Fruit fly (Drosophila melanogaster) whole organism, embryonic: ENCODE measurements around the gene JMJD5.

ENCODE experiments used
- Antp ChIP-seq: fragments of 200-800 bp; sonication (Bioruptor generic); optimal IDR thresholded peaks from 3 replicates; lab custom pipeline; 2016; ENCODE audit warnings: missing biosample characterization, missing genetic modification characterization
- Atf-2 ChIP-seq: fragments of 200-800 bp; sonication (Bioruptor generic); optimal IDR thresholded peaks from 2 replicates; lab custom pipeline; 2016; ENCODE audit warnings: missing biosample characterization, missing genetic modification characterization
- Bgb ChIP-seq: fragments of 200-800 bp; sonication (Bioruptor generic); IDR thresholded peaks from 2 replicates; pipeline ENCODE4 v1.3.6; 2022; ENCODE audit warnings: missing biosample characterization, missing genetic modification characterization; ENCODE audit not compliant: partially characterized antibody
- BtbVII ChIP-seq: fragments of 200-800 bp; sonication (Bioruptor generic); optimal IDR thresholded peaks from 3 replicates; lab custom pipeline; 2017; ENCODE audit warnings: missing biosample characterization, mild to moderate bottlenecking, missing genetic modification characterization
- CG10209 ChIP-seq: fragments of 200-800 bp; sonication (Bioruptor generic); optimal IDR thresholded peaks from 3 replicates; lab custom pipeline; 2017; ENCODE audit warnings: missing biosample characterization, mild to moderate bottlenecking, missing genetic modification characterization, missing genetic modification reagents
- CG10431 ChIP-seq: fragments of 200-800 bp; sonication (Bioruptor generic); optimal IDR thresholded peaks from 3 replicates; lab custom pipeline; 2018; ENCODE audit warnings: missing biosample characterization, mild to moderate bottlenecking, missing genetic modification characterization
- CG10979 ChIP-seq: fragments of 200-800 bp; sonication (Bioruptor generic); optimal IDR thresholded peaks from 2 replicates; lab custom pipeline; 2018; ENCODE audit warnings: missing biosample characterization, mild to moderate bottlenecking, missing genetic modification characterization, moderate library complexity
- CG12104 ChIP-seq: fragments of 200-800 bp; sonication (Bioruptor generic); optimal IDR thresholded peaks from 3 replicates; lab custom pipeline; 2016; ENCODE audit warnings: missing biosample characterization, missing genetic modification characterization
- CG12219 ChIP-seq: fragments of 200-800 bp; sonication (Bioruptor generic); optimal IDR thresholded peaks from 3 replicates; lab custom pipeline; 2018; ENCODE audit warnings: missing biosample characterization, mild to moderate bottlenecking, missing genetic modification characterization
- CG13424 ChIP-seq: fragments of 200-800 bp; sonication (Bioruptor generic); optimal IDR thresholded peaks from 2 replicates; lab custom pipeline; 2019; ENCODE audit warnings: missing biosample characterization, mild to moderate bottlenecking, missing genetic modification characterization, moderate library complexity
- CG15269 ChIP-seq: fragments of 200-800 bp; sonication (Bioruptor generic); optimal IDR thresholded peaks from 2 replicates; lab custom pipeline; 2018; ENCODE audit warnings: missing biosample characterization, mild to moderate bottlenecking, missing genetic modification characterization, moderate library complexity
- CG15696 ChIP-seq: fragments of 200-800 bp; sonication (Bioruptor generic); optimal IDR thresholded peaks from 2 replicates; lab custom pipeline; 2019; ENCODE audit warnings: missing biosample characterization, mild to moderate bottlenecking, missing genetic modification characterization, moderate library complexity
- CG17359 ChIP-seq: fragments of 200-800 bp; sonication (Bioruptor generic); optimal IDR thresholded peaks from 3 replicates; lab custom pipeline; 2018; ENCODE audit warnings: missing biosample characterization, mild to moderate bottlenecking, missing genetic modification characterization, moderate library complexity
- CG17829 ChIP-seq: fragments of 200-800 bp; optimal IDR thresholded peaks from 2 replicates; lab custom pipeline; 2019; ENCODE audit warnings: missing biosample characterization, mild to moderate bottlenecking, missing genetic modification characterization, moderate library complexity
- CG18619 ChIP-seq: fragments of 200-800 bp; sonication (Bioruptor generic); optimal IDR thresholded peaks from 3 replicates; lab custom pipeline; 2017; ENCODE audit warnings: missing biosample characterization, mild to moderate bottlenecking, missing genetic modification characterization
- CG2678 ChIP-seq: fragments of 200-800 bp; sonication (Bioruptor generic); optimal IDR thresholded peaks from 3 replicates; lab custom pipeline; 2019; ENCODE audit warnings: missing biosample characterization, mild to moderate bottlenecking, missing genetic modification characterization, moderate library complexity
- CG31224 ChIP-seq: fragments of 200-800 bp; sonication (Bioruptor generic); IDR thresholded peaks from 2 replicates; pipeline ENCODE4 v1.3.6; 2022; ENCODE audit warnings: missing biosample characterization, missing genetic modification characterization
- CG31388 ChIP-seq: fragments of 200-800 bp; sonication (Bioruptor generic); optimal IDR thresholded peaks from 2 replicates; lab custom pipeline; 2016; ENCODE audit warnings: missing biosample characterization, missing genetic modification characterization
- CG3407 ChIP-seq: fragments of 200-800 bp; sonication (Bioruptor generic); optimal IDR thresholded peaks from 2 replicates; lab custom pipeline; 2018; ENCODE audit warnings: missing biosample characterization, mild to moderate bottlenecking, missing genetic modification characterization
- CG3726 ChIP-seq: fragments of 200-800 bp; sonication (Bioruptor generic); IDR thresholded peaks from 3 replicates; pipeline ENCODE4, ENCODE4 v1.3.6; 2022; ENCODE audit warnings: missing biosample characterization, missing genetic modification characterization
- CG4404 ChIP-seq: fragments of 200-800 bp; sonication (Bioruptor generic); IDR thresholded peaks from 2 replicates; pipeline ENCODE4 v1.3.6; 2022; ENCODE audit warnings: missing biosample characterization, missing genetic modification characterization
- CG4730 ChIP-seq: fragments of 200-800 bp; sonication (Bioruptor generic); IDR thresholded peaks from 2 replicates; pipeline ENCODE4 v1.3.6; 2022; ENCODE audit warnings: missing biosample characterization, missing genetic modification characterization
- CG6175 ChIP-seq: fragments of 200-800 bp; sonication (Bioruptor generic); IDR thresholded peaks from 3 replicates; pipeline ENCODE4 v1.3.6; 2022; ENCODE audit warnings: missing biosample characterization, missing genetic modification characterization
- CG6254 ChIP-seq: fragments of 200-800 bp; sonication (Bioruptor generic); optimal IDR thresholded peaks from 3 replicates; lab custom pipeline; 2017; ENCODE audit warnings: mild to moderate bottlenecking, missing biosample characterization, missing genetic modification reagents, missing genetic modification characterization
- CG6854 ChIP-seq: fragments of 200-800 bp; sonication (Bioruptor generic); optimal IDR thresholded peaks from 3 replicates; lab custom pipeline; 2017; ENCODE audit warnings: missing biosample characterization, mild to moderate bottlenecking, missing genetic modification characterization
- CG7745 ChIP-seq: fragments of 200-800 bp; sonication (Bioruptor generic); optimal IDR thresholded peaks from 2 replicates; lab custom pipeline; 2018; ENCODE audit warnings: missing biosample characterization, mild to moderate bottlenecking, missing genetic modification characterization, moderate library complexity
- CG9437 ChIP-seq: fragments of 200-800 bp; sonication (Bioruptor generic); optimal IDR thresholded peaks from 2 replicates; lab custom pipeline; 2018; ENCODE audit warnings: missing biosample characterization, mild to moderate bottlenecking, missing genetic modification characterization
- Dbx ChIP-seq: fragments of 200-800 bp; sonication (Bioruptor generic); IDR thresholded peaks from 3 replicates; pipeline ENCODE4 v1.3.6; 2022; ENCODE audit warnings: missing biosample characterization, missing genetic modification characterization
- Fer1 ChIP-seq: fragments of 200-800 bp; sonication (Bioruptor generic); optimal IDR thresholded peaks from 2 replicates; lab custom pipeline; 2017; ENCODE audit warnings: missing biosample characterization, mild to moderate bottlenecking, missing genetic modification characterization
- Fer2 ChIP-seq: fragments of 200-800 bp; sonication (Bioruptor generic); optimal IDR thresholded peaks from 2 replicates; lab custom pipeline; 2018; ENCODE audit warnings: missing biosample characterization, mild to moderate bottlenecking, missing genetic modification characterization, moderate library complexity
- Hr51 ChIP-seq, 2 experiments: fragments of 200-800 bp; sonication (Bioruptor generic); optimal IDR thresholded peaks; 2 replicates in 1 of 2; 3 replicates in 1 of 2; lab custom pipeline; 2016 to 2018; ENCODE audit warnings: missing biosample characterization in 2 of 2, missing genetic modification characterization in 2 of 2, mild to moderate bottlenecking in 1 of 2, moderate library complexity in 1 of 2
- Med ChIP-seq: fragments of 200-800 bp; sonication (Bioruptor generic); peaks from one replicate; lab custom pipeline; 2016; ENCODE audit warnings: missing biosample characterization, missing genetic modification characterization, mild to moderate bottlenecking, inconsistent platforms, moderate library complexity
- Mes4 ChIP-seq: fragments of 200-800 bp; sonication (Bioruptor generic); optimal IDR thresholded peaks from 2 replicates; lab custom pipeline; 2016; ENCODE audit warnings: missing biosample characterization, missing genetic modification characterization
- Mrtf ChIP-seq: fragments of 200-800 bp; sonication (Bioruptor generic); IDR thresholded peaks from 3 replicates; pipeline ENCODE4 v1.3.6; 2022; ENCODE audit warnings: missing biosample characterization, missing genetic modification characterization
- Myb ChIP-seq: fragments of 200-800 bp; sonication (Bioruptor generic); optimal IDR thresholded peaks from 2 replicates; lab custom pipeline; 2016; ENCODE audit warnings: missing biosample characterization, missing genetic modification characterization
- NfI ChIP-seq: fragments of 200-800 bp; sonication (Bioruptor generic); optimal IDR thresholded peaks from 3 replicates; lab custom pipeline; 2018; ENCODE audit warnings: missing biosample characterization, mild to moderate bottlenecking, missing genetic modification characterization, moderate library complexity
- Scr ChIP-seq: fragments of 200-800 bp; sonication (Bioruptor generic); IDR thresholded peaks from 2 replicates; pipeline ENCODE4 v1.3.6; 2022; ENCODE audit warnings: missing biosample characterization, missing genetic modification characterization; ENCODE audit not compliant: partially characterized antibody
- Sin3A ChIP-seq: fragments of >200 bp; optimal IDR thresholded peaks from 2 replicates; lab custom pipeline; 2018
- Stat92E ChIP-seq, 3 experiments: fragments of >200 bp in 2 of 3; fragments of 200-800 bp in 1 of 3; sonication (Bioruptor generic) in 1 of 3; optimal IDR thresholded peaks; 2 replicates each; lab custom pipeline; 2017 to 2019; ENCODE audit warnings: missing biosample characterization in 3 of 3, missing genetic modification characterization in 3 of 3, mild to moderate bottlenecking in 1 of 3, moderate library complexity in 1 of 3
- bcd ChIP-seq: fragments of 200-800 bp; sonication (Bioruptor generic); optimal IDR thresholded peaks from 2 replicates; lab custom pipeline; 2017; ENCODE audit warnings: missing biosample characterization, mild to moderate bottlenecking, missing genetic modification characterization
- br ChIP-seq: fragments of >200 bp; optimal IDR thresholded peaks from 2 replicates; lab custom pipeline; 2017
- chinmo ChIP-seq: fragments of 200-800 bp; sonication (Bioruptor generic); IDR thresholded peaks from 4 replicates; pipeline ENCODE4 v1.3.6; 2022; ENCODE audit warnings: missing biosample characterization, missing genetic modification characterization; ENCODE audit not compliant: partially characterized antibody
- da ChIP-seq: fragments of 200-800 bp; sonication (Bioruptor generic); optimal IDR thresholded peaks from 2 replicates; lab custom pipeline; 2016; ENCODE audit warnings: missing biosample characterization, missing genetic modification characterization
- dimm ChIP-seq: fragments of 200-800 bp; sonication (Bioruptor generic); IDR thresholded peaks from 2 replicates; pipeline ENCODE4 v1.3.6; 2022; ENCODE audit warnings: missing biosample characterization, missing genetic modification characterization
- dmrt11E ChIP-seq: fragments of 200-800 bp; sonication (Bioruptor generic); optimal IDR thresholded peaks from 3 replicates; lab custom pipeline; 2018; ENCODE audit warnings: missing biosample characterization, mild to moderate bottlenecking, missing genetic modification characterization, moderate library complexity
- dmrt99B ChIP-seq: fragments of 200-800 bp; sonication (Bioruptor generic); optimal IDR thresholded peaks from 2 replicates; lab custom pipeline; 2018; ENCODE audit warnings: missing biosample characterization, mild to moderate bottlenecking, missing genetic modification characterization, moderate library complexity
- fru ChIP-seq: fragments of >200 bp; optimal IDR thresholded peaks from 2 replicates; lab custom pipeline; 2017
- h ChIP-seq: fragments of >200 bp; optimal IDR thresholded peaks from 2 replicates; lab custom pipeline; 2017
- pros ChIP-seq: fragments of 200-800 bp; sonication (Bioruptor generic); optimal IDR thresholded peaks from 3 replicates; lab custom pipeline; 2019; ENCODE audit warnings: missing biosample characterization, mild to moderate bottlenecking, missing genetic modification characterization, moderate library complexity
- tup ChIP-seq: fragments of 200-800 bp; sonication (Bioruptor generic); optimal IDR thresholded peaks from 2 replicates; lab custom pipeline; 2016; ENCODE audit warnings: missing biosample characterization, mild to moderate bottlenecking, missing genetic modification characterization, moderate library complexity
- zen2 ChIP-seq: fragments of 200-800 bp; sonication (Bioruptor generic); IDR thresholded peaks from 3 replicates; pipeline ENCODE4 v1.3.6; 2022; ENCODE audit warnings: missing biosample characterization, missing genetic modification characterization; ENCODE audit not compliant: partially characterized antibody

The JMJD5 gene

DNA sequence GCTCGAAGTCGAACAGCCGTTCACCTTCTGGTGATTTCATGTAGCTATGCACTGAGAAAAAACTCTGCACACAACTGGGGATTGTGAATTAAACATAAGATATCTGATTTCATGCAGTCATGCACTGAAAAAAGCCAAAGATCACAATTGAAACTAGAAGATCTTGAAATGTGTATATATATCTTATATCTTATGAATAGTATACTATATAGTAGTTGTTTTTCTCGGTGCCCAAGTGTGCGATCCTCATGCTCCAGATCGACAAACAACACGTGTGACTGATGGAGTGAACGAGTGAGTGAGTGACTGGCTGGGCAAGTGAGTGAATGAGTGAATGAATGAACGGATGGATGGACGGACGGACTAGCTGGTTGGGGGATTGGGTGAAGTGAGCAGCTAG is 19.2 kb downstream of the JMJD5 start (continued):
- TF ChIP-seq NfI (peak; percentile 32), Fer1 (peak; percentile 79), CG12219 (GFP tag; lab: Kevin White, UChicago) (peak; percentile 43), Mes4 (GFP tag; lab: Kevin White, UChicago) (no peak), CG15269 (tag; lab: Kevin White, UChicago) (peak; percentile 73), CG13424 (tag; lab: Kevin White, UChicago) (peak; percentile 57), chinmo (GFP tag; lab: Robert Waterston, UW) (no peak), CG31224 (GFP tag; lab: Robert Waterston, UW) (peak; percentile 44; the same call in 1 of the 2 replicates), BtbVII (peak; percentile 68), CG6854 (GFP tag; lab: Kevin White, UChicago) (peak; percentile 10), CG3407 (peak; percentile 50), CG10209 (GFP tag; lab: Kevin White, UChicago) (peak; percentile 68), Mrtf (GFP tag; lab: Robert Waterston, UW) (peak; percentile 51; the same call in 2 of the 3 replicates), CG6254 (GFP tag; lab: Kevin White, UChicago) (peak; percentile 77), Dbx (GFP tag; lab: Robert Waterston, UW) (no peak), Med (GFP tag; lab: Kevin White, UChicago) (peak; percentile 86), dmrt11E (tag; lab: Kevin White, UChicago) (peak; percentile 31), CG4730 (peak; percentile 73), CG15696 (peak; percentile 68), CG12104 (peak; percentile 48), zen2 (no peak), Scr (no peak), pros (GFP tag; lab: Kevin White, UChicago) (no peak), tup (GFP tag; lab: Kevin White, UChicago) (no peak), br (lab: Kevin White, UChicago) (no peak), CG17359 (tag; lab: Kevin White, UChicago) (peak; percentile 86), Hr51 (GFP tag; optimal IDR thresholded peaks at IDR 0.05; lab: Kevin White, UChicago) (peak; percentile 20 to 75), CG4404 (GFP tag; lab: Robert Waterston, UW) (peak; percentile 54), CG10431 (GFP tag; lab: Kevin White, UChicago) (peak; percentile 44), CG31388 (GFP tag; lab: Kevin White, UChicago) (no peak), Atf-2 (GFP tag; lab: Kevin White, UChicago) (no peak), Antp (no peak), CG10979 (tag; lab: Kevin White, UChicago) (peak; percentile 87), Myb (GFP tag; lab: Kevin White, UChicago) (no peak), fru (lab: Kevin White, UChicago) (no peak), dmrt99B (tag; lab: Kevin White, UChicago) (peak; percentile 86), h (lab: Kevin White, UChicago) (no peak), da (GFP tag; lab: Kevin White, UChicago) (no peak), Fer2 (peak; percentile 36), dimm (GFP tag; lab: Robert Waterston, UW) (no peak), Stat92E (GFP tag; optimal IDR thresholded peaks at IDR 0.05; lab: Kevin White, UChicago) (no peak), CG3726 (GFP tag; lab: Robert Waterston, UW) (no peak), CG2678 (tag; lab: Kevin White, UChicago) (peak; percentile 83), CG18619 (GFP tag; lab: Kevin White, UChicago) (peak; percentile 48), CG9437 (GFP tag; lab: Kevin White, UChicago) (peak; percentile 32), Bgb (GFP tag; lab: Robert Waterston, UW) (no peak), bcd (GFP tag; lab: Kevin White, UChicago) (peak; percentile 61), CG6175 (GFP tag; lab: Robert Waterston, UW) (no peak), CG7745 (no peak), CG17829 (tag; lab: Kevin White, UChicago) (peak; percentile 88), Sin3A (lab: Kevin White, UChicago) (no peak)
